Worm (Caenorhabditis elegans): ENCODE data around the gene rfc-3.

rfc-3 gene

ce11 chrIV:13090967-13091366, 4.6 kb upstream of the rfc-3 start, which contains the start of gene col-132:
Gene col-132, minus strand, starts transcription at chrIV:13091067.
- TF ChIP-seq ceh-63 (GFP tag; optimal IDR thresholded peaks at IDR 0.05) = no peak
- TF ChIP-seq skn-1 (tag; optimal IDR thresholded peaks at IDR 0.05) = no peak
- TF ChIP-seq ces-1 (GFP tag; optimal IDR thresholded peaks at IDR 0.05) = no peak
- no peak for TF ChIP-seq unc-62 (GFP tag; optimal IDR thresholded peaks at IDR 0.05)
- no peak for TF ChIP-seq nhr-47 (tag; optimal IDR thresholded peaks at IDR 0.05)
- TF ChIP-seq nhr-71 (tag; optimal IDR thresholded peaks at IDR 0.05) = no peak
- no peak for TF ChIP-seq sptf-1 (tag; optimal IDR thresholded peaks at IDR 0.05)
- TF ChIP-seq fkh-4 (tag; optimal IDR thresholded peaks at IDR 0.05; ENCODE audit: borderline replicate concordance) = no peak
- TF ChIP-seq nhr-90 (tag; optimal IDR thresholded peaks at IDR 0.05; ENCODE audit: poor library complexity) = no peak
- TF ChIP-seq nhr-20 (tag; optimal IDR thresholded peaks at IDR 0.05) = no peak

ce11 chrIV:13093677-13094076, 1.9 kb upstream of the rfc-3 start, which contains the start of the genes prcc-1 and C39E9.12:
Gene prcc-1, minus strand, starts transcription at chrIV:13093795.
Gene C39E9.12, plus strand, starts transcription at chrIV:13094007.
- peak; percentile 54 for TF ChIP-seq nhr-77 (tag; optimal IDR thresholded peaks at IDR 0.05)
- TF ChIP-seq skn-1 (tag; optimal IDR thresholded peaks at IDR 0.05) = peak; percentile 66
- peak; percentile 67 for TF ChIP-seq lin-14 (GFP tag; optimal IDR thresholded peaks at IDR 0.05)
- peak; percentile 56 for TF ChIP-seq fkh-8 (tag; optimal IDR thresholded peaks at IDR 0.05)
- no peak for TF ChIP-seq zip-4 (GFP tag; optimal IDR thresholded peaks at IDR 0.05)
- TF ChIP-seq swsn-7 (tag; optimal IDR thresholded peaks at IDR 0.05) = peak; percentile 62
- TF ChIP-seq F16B12.6 (tag; optimal IDR thresholded peaks at IDR 0.05) = peak; percentile 66
- peak; percentile 73 to 91 for TF ChIP-seq lsy-2 (tag; optimal IDR thresholded peaks at IDR 0.05)
- TF ChIP-seq tbx-2 (tag; optimal IDR thresholded peaks at IDR 0.05) = peak; percentile 37
- TF ChIP-seq lin-15B (tag; optimal IDR thresholded peaks at IDR 0.05) = peak; percentile 84
- no peak for TF ChIP-seq mep-1 (tag; optimal IDR thresholded peaks at IDR 0.05)
- peak in 1 of 6 experiments; percentile 67 for TF ChIP-seq elt-3 (tag; optimal IDR thresholded peaks at IDR 0.05)
- peak; percentile 73 for TF ChIP-seq unc-130 (tag; optimal IDR thresholded peaks at IDR 0.05)
- TF ChIP-seq C04F5.9 (tag; optimal IDR thresholded peaks at IDR 0.05) = peak; percentile 14
- no peak for TF ChIP-seq hlh-4 (tag; optimal IDR thresholded peaks at IDR 0.05)
- no peak for TF ChIP-seq hlh-17 (GFP tag; optimal IDR thresholded peaks at IDR 0.05; ENCODE audit: borderline replicate concordance)
- TF ChIP-seq tlp-1 (tag; optimal IDR thresholded peaks at IDR 0.05) = no peak
- TF ChIP-seq efl-1 (optimal IDR thresholded peaks at IDR 0.05) = peak; percentile 93 to 94
- peak; percentile 92 to 99 for TF ChIP-seq efl-1 (GFP tag; optimal IDR thresholded peaks at IDR 0.05 in 1 of 2)
- TF ChIP-seq snu-23 (GFP tag; optimal IDR thresholded peaks at IDR 0.05) = peak; percentile 80
- peak; percentile 10 for TF ChIP-seq lir-3 (tag; optimal IDR thresholded peaks at IDR 0.05; ENCODE audit: poor library complexity)
- no peak for TF ChIP-seq C34B4.2 (tag; optimal IDR thresholded peaks at IDR 0.05)
- peak; percentile 88 to 95 (median 92) for TF ChIP-seq dpl-1 (GFP tag; optimal IDR thresholded peaks at IDR 0.05)
- TF ChIP-seq nhr-28 (tag; optimal IDR thresholded peaks at IDR 0.05) = no peak
- peak; percentile 79 for TF ChIP-seq rnt-1 (tag; optimal IDR thresholded peaks at IDR 0.05)
- no peak for TF ChIP-seq mef-2 (tag; optimal IDR thresholded peaks at IDR 0.05)
- TF ChIP-seq nhr-85 (tag) = peak; percentile 46
- TF ChIP-seq nhr-84 (tag; optimal IDR thresholded peaks at IDR 0.05) = no peak
- peak; percentile 40 for TF ChIP-seq jun-1 (tag; optimal IDR thresholded peaks at IDR 0.05)
- TF ChIP-seq unc-86 (tag; optimal IDR thresholded peaks at IDR 0.05) = peak; percentile 37
- TF ChIP-seq nhr-20 (tag; optimal IDR thresholded peaks at IDR 0.05) = peak; percentile 53
- peak; percentile 85 for TF ChIP-seq C16A3.4 (tag; optimal IDR thresholded peaks at IDR 0.05)
- TF ChIP-seq lin-13 (GFP tag; optimal IDR thresholded peaks at IDR 0.05) = peak; percentile 69
- peak; percentile 21 for TF ChIP-seq dsc-1 (tag; optimal IDR thresholded peaks at IDR 0.05)
- TF ChIP-seq fos-1 (tag; optimal IDR thresholded peaks at IDR 0.05) = peak; percentile 63
- TF ChIP-seq xbp-1 (tag; optimal IDR thresholded peaks at IDR 0.05) = peak; percentile 55
- TF ChIP-seq ceh-82 (tag; optimal IDR thresholded peaks at IDR 0.05) = peak; percentile 27 to 78 (median 63)
- peak; percentile 92 to 97 for TF ChIP-seq lin-35 (GFP tag; optimal IDR thresholded peaks at IDR 0.05)
- TF ChIP-seq alr-1 (tag; optimal IDR thresholded peaks at IDR 0.05; ENCODE audit: borderline replicate concordance) = no peak
- peak in 1 of 2 experiments; percentile 56 for TF ChIP-seq mdl-1 (tag; optimal IDR thresholded peaks at IDR 0.05)
- TF ChIP-seq nhr-71 (tag; optimal IDR thresholded peaks at IDR 0.05) = peak; percentile 73
- TF ChIP-seq nhr-47 (tag; optimal IDR thresholded peaks at IDR 0.05) = peak; percentile 75
- peak; percentile 43; the same call in 1 of the 2 replicates for TF ChIP-seq nhr-19 (GFP tag; conservative IDR thresholded peaks at IDR 0.05)

Measured in whole organism, L1 larva.